Worm (Caenorhabditis elegans) whole organism, L2 larva: ENCODE results near the gene duo-1.

Experiments used
- F13H6.1 ChIP-seq: sonication (generic microtip); optimal IDR thresholded peaks from 2 replicates; lab custom pipeline; 2016; ENCODE audit warnings: missing genetic modification characterization, missing compliant biosample characterization
- ama-1 ChIP-seq: fragments of 150-350 bp; optimal IDR thresholded peaks from 2 replicates; lab custom pipeline; 2018; ENCODE audit warnings: inconsistent platforms
- lin-39 ChIP-seq: fragments of 150-350 bp; optimal IDR thresholded peaks from 2 replicates; lab custom pipeline; 2014; ENCODE audit warnings: missing biosample characterization, missing genetic modification reagents, missing genetic modification characterization
- nhr-10 ChIP-seq: sonication (generic microtip); optimal IDR thresholded peaks from 2 replicates; lab custom pipeline; 2017; ENCODE audit warnings: missing biosample characterization, missing genetic modification characterization
- nhr-237 ChIP-seq: fragments of 150-350 bp; optimal IDR thresholded peaks from 2 replicates; lab custom pipeline; 2014; ENCODE audit warnings: missing biosample characterization, missing genetic modification characterization
- sem-4 ChIP-seq: fragments of 150-350 bp; optimal IDR thresholded peaks from 2 replicates; lab custom pipeline; 2014; ENCODE audit warnings: missing biosample characterization, missing genetic modification reagents, missing genetic modification characterization
- ztf-11 ChIP-seq: sonication (generic microtip); optimal IDR thresholded peaks from 2 replicates; lab custom pipeline; 2017; ENCODE audit warnings: missing biosample characterization, missing genetic modification characterization

DNA sequence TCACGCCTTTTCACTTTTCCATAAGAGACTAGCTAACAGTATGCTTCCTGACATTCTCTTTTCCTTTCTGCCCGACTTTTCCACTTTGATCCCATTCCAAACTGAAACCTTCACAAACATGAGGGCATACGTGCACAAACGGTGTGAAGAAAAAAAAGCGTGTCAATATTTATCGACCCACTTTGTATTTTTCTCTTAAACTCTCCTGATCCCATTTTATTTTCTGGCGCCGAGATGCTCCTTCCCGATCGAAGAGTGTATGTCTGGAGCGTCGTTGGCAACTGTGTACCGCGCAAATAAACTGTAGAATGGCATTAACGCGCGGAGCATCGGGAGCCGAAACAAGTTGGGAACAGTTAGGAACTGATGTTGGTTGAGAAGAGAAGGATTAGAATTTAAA lies 24.9 kb upstream of the duo-1 start:
- no peak for TF ChIP-seq ama-1
- peak; percentile 82 for TF ChIP-seq F13H6.1 (tag; lab: Kevin White, UChicago)
- TF ChIP-seq ztf-11 (tag; lab: Kevin White, UChicago), result no peak
- no peak for TF ChIP-seq lin-39
- TF ChIP-seq nhr-10 (tag; lab: Kevin White, UChicago), result no peak
- no peak for TF ChIP-seq sem-4 (tag; lab: Kevin White, UChicago)
- TF ChIP-seq nhr-237, result no peak
